Worm (Caenorhabditis elegans): ENCODE results near the gene mpz-4.
A peak's percentile ranks its signal among the peaks of the same experiment; 100 is the strongest.

ce11 chrIV:4799114-4799513 is 28.0 kb downstream of the mpz-4 start, which contains the start of gene eor-1:
- TF ChIP-seq hlh-17 (GFP tag; optimal IDR thresholded peaks at IDR 0.05; ENCODE audit: borderline replicate concordance) = no peak
- no peak for TF ChIP-seq zag-1 (tag; optimal IDR thresholded peaks at IDR 0.05)
- no peak for TF ChIP-seq sox-4 (tag; optimal IDR thresholded peaks at IDR 0.05)
- TF ChIP-seq fkh-4 (tag; optimal IDR thresholded peaks at IDR 0.05; ENCODE audit: borderline replicate concordance) = no peak
- peak; percentile 42 to 55 for TF ChIP-seq efl-1 (optimal IDR thresholded peaks at IDR 0.05)
- TF ChIP-seq efl-1 (GFP tag; optimal IDR thresholded peaks at IDR 0.05 in 1 of 2) = peak; percentile 6 to 50

Measured in whole organism, L1 larva.